Fruit fly (Drosophila melanogaster): ENCODE data around the gene CG33257.

CG33257 gene

DNA sequence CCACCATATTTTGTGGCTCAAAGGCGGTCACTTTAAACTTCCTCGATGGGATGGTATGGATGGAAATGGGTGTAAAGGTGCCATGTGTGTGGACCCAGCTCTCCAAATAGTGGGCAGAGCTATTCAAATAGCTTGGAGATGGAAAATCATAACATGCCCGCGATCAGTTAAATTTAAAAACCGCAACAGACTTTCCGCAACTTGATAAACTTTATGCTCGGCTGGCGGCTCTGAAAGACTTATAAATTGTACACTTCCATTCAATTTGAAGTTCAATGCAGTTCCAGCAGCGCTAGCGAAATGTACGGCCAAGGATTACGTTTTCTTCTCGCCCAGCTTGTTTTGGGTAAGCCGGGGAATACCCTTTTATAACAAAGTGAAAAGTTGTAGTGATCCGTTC, at the start of gene CG33257:
TSS of gene CG33257 (plus strand) at position 301 of the 400 bp plus-strand sequence.
- TF ChIP-seq CG17801 (GFP tag; optimal IDR thresholded peaks at IDR 0.05; ENCODE audit: partially characterized antibody) = no peak

DNA sequence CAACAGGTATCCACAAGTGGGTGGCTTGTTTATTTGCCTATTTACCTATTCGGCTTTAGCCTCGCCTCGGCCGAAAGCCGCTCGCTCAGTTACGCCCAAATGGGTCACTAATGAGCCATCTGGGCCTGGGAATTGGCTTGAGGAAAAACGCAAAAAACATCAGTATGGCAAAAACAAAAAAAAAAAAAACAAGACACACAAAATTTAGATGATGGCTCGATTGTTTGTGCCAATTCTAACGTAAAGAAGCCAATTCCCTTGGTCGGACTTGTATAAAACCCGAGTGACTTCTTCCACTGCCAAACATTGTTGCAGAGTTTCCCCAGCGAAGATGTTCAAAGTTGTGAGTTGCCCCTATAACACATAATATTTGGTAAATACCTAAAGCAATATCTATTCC, 45.0 kb upstream of the CG33257 start, which contains the start of gene CG4982:
TSS of gene CG4982 (plus strand) at position 301 of the 400 bp plus-strand sequence.
- no peak for TF ChIP-seq CG17801 (GFP tag; optimal IDR thresholded peaks at IDR 0.05; ENCODE audit: partially characterized antibody)

DNA sequence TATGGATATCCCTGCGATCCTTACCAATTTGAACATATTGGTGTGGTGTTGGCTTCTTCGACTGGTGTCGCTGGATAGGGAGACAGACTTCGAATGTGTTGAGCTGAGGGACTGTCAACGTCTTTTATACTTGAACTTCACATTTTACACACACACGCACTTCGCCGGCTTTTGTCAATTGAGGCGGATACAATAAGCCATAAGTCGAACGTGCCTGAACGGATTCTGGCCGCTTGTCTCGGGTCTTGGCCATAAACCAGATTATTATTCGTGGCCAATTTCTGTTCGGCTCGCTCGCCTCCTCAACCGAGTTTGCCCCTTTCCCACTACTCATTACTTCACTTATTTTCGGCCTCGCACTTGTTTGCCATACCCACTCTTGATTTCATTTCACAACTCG, 43.0 kb upstream of the CG33257 start, which contains the start of gene CG13044:
TSS of gene CG13044 (minus strand) at position 101 of the 400 bp plus-strand sequence.
- TF ChIP-seq CG17801 (GFP tag; optimal IDR thresholded peaks at IDR 0.05; ENCODE audit: partially characterized antibody) = no peak

DNA sequence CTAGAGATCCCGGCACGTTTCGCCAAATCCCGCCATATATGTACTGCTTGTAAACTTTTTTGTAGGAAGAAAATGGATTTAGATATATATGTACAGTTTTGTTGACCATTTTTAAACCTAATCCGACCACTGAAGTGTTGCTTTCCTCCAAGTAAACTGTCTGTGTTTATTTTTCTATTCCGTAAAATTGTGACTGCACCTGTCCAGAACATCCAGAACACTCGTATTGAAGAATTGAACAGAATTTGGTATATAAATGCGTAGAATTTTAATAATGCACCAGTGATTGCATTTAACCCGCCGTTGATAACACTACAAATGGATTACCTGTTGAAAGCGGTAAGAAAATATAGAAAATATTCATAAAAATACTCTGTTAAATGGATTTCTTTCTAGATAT, 42.1 kb upstream of the CG33257 start, which contains the start of gene CG43249:
TSS of gene CG43249 (plus strand) at position 301 of the 400 bp plus-strand sequence.
- TF ChIP-seq CG17801 (GFP tag; optimal IDR thresholded peaks at IDR 0.05; ENCODE audit: partially characterized antibody) = no peak

DNA sequence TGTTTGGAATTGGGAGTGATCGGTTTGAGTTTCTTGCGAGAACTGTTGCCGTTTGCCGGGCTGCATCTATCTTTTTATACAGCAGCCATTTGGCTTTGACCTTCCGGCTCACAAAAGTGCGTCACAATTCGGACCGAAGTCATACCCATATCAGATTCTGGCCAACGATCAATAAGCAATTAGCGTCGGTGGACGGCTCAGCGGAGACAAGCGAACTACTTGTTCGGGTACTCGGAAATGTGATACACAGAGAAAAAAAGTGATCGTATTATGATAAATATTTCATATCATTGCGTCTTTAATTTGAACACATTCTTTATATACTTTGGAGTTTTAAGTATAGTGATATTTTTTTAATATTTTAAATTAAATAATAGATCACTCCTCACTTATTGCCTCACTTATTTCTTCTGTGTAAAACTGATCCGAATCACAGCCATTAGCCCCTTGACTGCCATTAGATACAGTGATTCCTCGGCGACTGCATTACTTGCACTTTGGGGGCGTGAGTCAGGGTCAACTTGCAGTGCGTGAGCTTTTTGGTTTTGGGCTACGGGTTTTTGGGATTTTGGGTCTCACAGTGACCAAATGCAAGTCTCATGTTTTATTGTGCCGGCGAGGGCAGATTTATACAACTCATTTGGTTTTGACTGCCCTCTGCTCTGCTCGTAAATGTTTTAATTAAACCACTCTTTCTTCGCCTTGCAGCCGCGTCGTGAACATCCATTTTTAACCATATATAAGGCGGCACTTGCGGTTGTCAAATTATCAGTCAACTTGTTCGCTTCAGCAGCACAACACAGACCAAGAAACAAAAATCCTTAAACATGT, 40.1 kb upstream of the CG33257 start, which contains the start of the genes CG13043 and CG13063:
TSS of gene CG13043 (minus strand) at position 51 of the 831 bp plus-strand sequence.
TSS of gene CG13063 (plus strand) at position 781 of the 831 bp plus-strand sequence.
- TF ChIP-seq CG17801 (GFP tag; optimal IDR thresholded peaks at IDR 0.05; ENCODE audit: partially characterized antibody) = no peak

- TF ChIP-seq CG17801 (GFP tag; optimal IDR thresholded peaks at IDR 0.05; ENCODE audit: partially characterized antibody) = no peak
These were observed 37.7 kb upstream of the CG33257 start, which contains the start of gene CG13042 for dm6 chr3L:16308380-16308779. Gene CG13042 (minus strand): TSS chr3L:16308480.

dm6 chr3L:16309972-16310371, 36.2 kb upstream of the CG33257 start:
- no peak for TF ChIP-seq CG17801 (GFP tag; optimal IDR thresholded peaks at IDR 0.05; ENCODE audit: partially characterized antibody)

DNA sequence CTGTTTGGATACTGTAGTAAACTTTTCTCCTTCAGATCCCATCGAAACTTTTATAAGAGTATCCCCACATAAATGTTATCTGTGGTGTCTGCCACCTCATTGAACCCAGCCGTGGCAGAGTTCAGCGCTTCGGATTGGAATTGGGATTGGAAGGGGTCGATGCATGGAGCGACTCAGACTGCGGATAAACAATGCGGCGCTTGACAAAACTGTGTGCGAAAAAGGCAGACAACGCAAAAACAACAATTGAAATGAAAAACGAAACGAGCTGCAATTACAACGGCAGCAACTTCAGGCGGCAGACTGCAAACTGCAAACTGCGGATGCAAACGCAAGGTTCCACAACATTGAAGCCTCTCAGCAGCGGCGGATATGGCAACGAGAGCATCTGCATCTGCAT, 32.1 kb upstream of the CG33257 start, which contains the start of gene CG13062:
TSS of gene CG13062 (plus strand) at position 301 of the 400 bp plus-strand sequence.
- no peak for TF ChIP-seq CG17801 (GFP tag; optimal IDR thresholded peaks at IDR 0.05; ENCODE audit: partially characterized antibody)

- no peak for TF ChIP-seq CG17801 (GFP tag; optimal IDR thresholded peaks at IDR 0.05; ENCODE audit: partially characterized antibody)
These were observed 28.4 kb upstream of the CG33257 start, which contains the start of gene Nplp3 for dm6 chr3L:16317724-16318123. Gene Nplp3 (plus strand): TSS chr3L:16318024.

DNA sequence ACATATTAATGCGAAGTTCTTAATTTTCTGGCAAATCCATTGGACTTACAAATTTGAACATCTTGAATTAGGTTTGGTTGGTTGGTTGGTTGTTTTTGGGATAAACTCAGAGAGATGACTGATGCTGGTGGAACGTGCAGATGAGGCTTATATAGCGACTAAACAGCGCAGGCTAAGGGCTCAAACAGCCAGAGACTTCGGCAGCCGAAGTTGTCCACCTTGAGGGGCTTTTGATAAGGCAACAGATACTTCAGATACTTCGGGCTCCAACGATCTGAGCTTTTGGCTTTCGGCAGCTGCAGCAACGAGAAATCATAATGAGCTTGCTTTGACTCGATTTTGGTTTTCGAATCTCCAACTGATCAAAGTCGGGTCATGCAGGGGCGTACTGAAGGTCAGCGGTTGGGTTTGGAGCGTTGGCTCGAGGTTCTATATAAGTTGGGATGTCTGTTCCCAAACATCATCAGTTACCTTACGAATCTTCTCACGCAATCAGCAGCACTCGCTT, 26.7 kb upstream of the CG33257 start, which contains the start of the genes CG13041 and CG13060:
TSS of gene CG13041 (minus strand) at position 128 of the 508 bp plus-strand sequence.
TSS of gene CG13060 (plus strand) at position 458 of the 508 bp plus-strand sequence.
- no peak for TF ChIP-seq CG17801 (GFP tag; optimal IDR thresholded peaks at IDR 0.05; ENCODE audit: partially characterized antibody)

DNA sequence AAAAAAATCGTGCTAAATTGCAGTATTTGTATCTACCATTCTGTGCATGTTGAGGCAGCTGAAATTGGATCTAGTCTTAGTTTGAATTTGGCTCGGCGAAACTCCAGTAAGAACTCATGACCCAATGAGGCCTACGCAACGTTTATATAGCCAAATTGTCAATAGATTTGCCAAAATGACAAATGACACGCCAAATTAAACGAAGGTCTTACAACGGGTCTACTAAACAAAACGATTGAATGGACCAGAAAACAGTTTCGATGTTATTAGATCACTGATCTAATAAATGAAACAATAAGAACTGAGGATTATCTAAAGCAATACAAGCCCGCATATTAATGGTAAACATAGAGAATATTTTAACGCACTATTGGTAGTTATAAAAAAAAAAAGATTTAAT, 25.0 kb upstream of the CG33257 start, which contains the start of gene CG42718:
TSS of gene CG42718 (minus strand) at position 101 of the 400 bp plus-strand sequence.
- TF ChIP-seq CG17801 (GFP tag; optimal IDR thresholded peaks at IDR 0.05; ENCODE audit: partially characterized antibody) = no peak

DNA sequence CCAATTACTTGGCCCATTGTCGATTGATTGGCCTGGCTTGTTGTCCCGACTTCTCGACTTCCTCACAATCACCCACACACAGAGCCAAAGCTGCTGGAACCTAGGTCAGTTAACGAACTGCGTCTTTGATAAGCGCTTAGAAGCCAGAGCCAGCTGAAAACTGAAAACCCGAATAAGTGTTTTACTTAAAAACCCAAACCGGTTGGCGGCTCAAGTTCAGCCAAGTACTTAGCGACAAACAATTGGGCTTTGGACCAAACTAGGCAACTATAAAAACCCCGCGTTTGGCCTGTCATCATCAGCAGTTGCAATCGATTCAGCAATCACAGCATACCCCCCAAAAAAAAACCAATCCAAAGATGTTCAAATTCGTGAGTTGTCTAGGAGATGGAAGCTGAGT, 22.8 kb upstream of the CG33257 start, which contains the start of gene CG13059:
TSS of gene CG13059 (plus strand) at position 301 of the 400 bp plus-strand sequence.
- TF ChIP-seq CG17801 (GFP tag; optimal IDR thresholded peaks at IDR 0.05; ENCODE audit: partially characterized antibody) = no peak

DNA sequence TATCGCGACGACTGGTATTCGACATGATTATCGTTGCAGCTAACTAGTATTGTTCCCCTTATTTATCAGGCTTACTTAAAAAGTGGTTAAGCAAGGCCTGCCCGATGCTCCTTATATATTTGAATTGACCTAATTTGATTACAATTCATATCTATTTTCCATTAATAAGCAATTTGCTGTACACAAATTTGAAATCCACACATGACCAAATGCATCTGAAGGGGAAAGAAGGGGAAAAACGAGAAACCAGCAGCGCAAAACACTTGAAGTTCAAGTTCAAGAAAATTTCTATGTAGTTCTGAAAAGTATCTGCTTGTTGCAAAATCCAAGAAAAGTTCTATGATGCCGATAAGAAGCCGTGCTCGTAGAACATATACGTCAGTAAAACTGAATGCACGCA, 19.5 kb upstream of the CG33257 start, which contains the start of the genes CG13040 and CG13039:
TSS of gene CG13040 (minus strand) at position 101 of the 400 bp plus-strand sequence.
TSS of gene CG13039 (minus strand) at position 106 of the 400 bp plus-strand sequence.
- no peak for TF ChIP-seq CG17801 (GFP tag; optimal IDR thresholded peaks at IDR 0.05; ENCODE audit: partially characterized antibody)

dm6 chr3L:16327776-16328175, 18.3 kb upstream of the CG33257 start, which contains the start of gene CG13038:
Gene CG13038 (minus strand): TSS chr3L:16327893.
- TF ChIP-seq CG17801 (GFP tag; optimal IDR thresholded peaks at IDR 0.05; ENCODE audit: partially characterized antibody) = no peak

Data from ovary, adult (tissue).